Fruit fly (Drosophila melanogaster) whole organism, embryonic: ENCODE measurements around the gene CG17198.

Source experiments
- CG10462 ChIP-seq: fragments of 200-800 bp; sonication (Bioruptor generic); optimal IDR thresholded peaks from 2 replicates; lab custom pipeline; 2016; ENCODE audit warnings: missing biosample characterization, missing genetic modification characterization
- CG11696 ChIP-seq: fragments of 200-800 bp; sonication (Bioruptor generic); IDR thresholded peaks from 2 replicates; pipeline ENCODE4 v1.3.6; 2022; ENCODE audit warnings: missing biosample characterization, missing genetic modification characterization
- CG1233 ChIP-seq: fragments of 200-800 bp; sonication (Bioruptor generic); optimal IDR thresholded peaks from 4 replicates; lab custom pipeline; 2018; ENCODE audit warnings: missing biosample characterization, mild to moderate bottlenecking, missing genetic modification characterization
- CG12391 ChIP-seq: fragments of 200-800 bp; sonication (Bioruptor generic); optimal IDR thresholded peaks from 3 replicates; lab custom pipeline; 2018; ENCODE audit warnings: missing biosample characterization, mild to moderate bottlenecking, missing genetic modification characterization, moderate library complexity
- CG12659 ChIP-seq: fragments of 200-800 bp; sonication (Bioruptor generic); optimal IDR thresholded peaks from 3 replicates; lab custom pipeline; 2017; ENCODE audit warnings: mild to moderate bottlenecking, missing biosample characterization, missing genetic modification reagents, missing genetic modification characterization
- CG14050 ChIP-seq: fragments of 200-800 bp; sonication (Bioruptor generic); IDR thresholded peaks from 3 replicates; pipeline ENCODE4 v1.3.6; 2022; ENCODE audit warnings: missing biosample characterization, missing genetic modification characterization
- CG14860 ChIP-seq: fragments of 200-800 bp; sonication (Bioruptor generic); IDR thresholded peaks from 3 replicates; pipeline ENCODE4 v1.3.6; 2022; ENCODE audit warnings: missing biosample characterization, missing genetic modification characterization; ENCODE audit not compliant: partially characterized antibody
- CG18476 ChIP-seq: fragments of 200-800 bp; sonication (Bioruptor generic); optimal IDR thresholded peaks from 2 replicates; lab custom pipeline; 2016; ENCODE audit warnings: missing biosample characterization, mild to moderate bottlenecking, missing genetic modification characterization
- CG30020 ChIP-seq: fragments of 200-800 bp; optimal IDR thresholded peaks from 2 replicates; lab custom pipeline; 2019; ENCODE audit warnings: missing biosample characterization, mild to moderate bottlenecking, missing genetic modification characterization, moderate library complexity
- CG30403 ChIP-seq: fragments of 200-800 bp; sonication (Bioruptor generic); optimal IDR thresholded peaks from 3 replicates; lab custom pipeline; 2016; ENCODE audit warnings: missing biosample characterization, missing genetic modification characterization
- CG31365 ChIP-seq: fragments of 200-800 bp; sonication (Bioruptor generic); optimal IDR thresholded peaks from 2 replicates; lab custom pipeline; 2018; ENCODE audit warnings: missing biosample characterization, mild to moderate bottlenecking, missing genetic modification characterization
- CG4282 ChIP-seq: fragments of 200-800 bp; sonication (Bioruptor generic); optimal IDR thresholded peaks from 2 replicates; lab custom pipeline; 2016; ENCODE audit warnings: missing biosample characterization, missing genetic modification characterization
- CG5245 ChIP-seq: fragments of 200-800 bp; sonication (Bioruptor generic); optimal IDR thresholded peaks from 3 replicates; lab custom pipeline; 2016; ENCODE audit warnings: missing biosample characterization, missing genetic modification characterization
- CG7556 ChIP-seq: fragments of 200-800 bp; sonication (Bioruptor generic); optimal IDR thresholded peaks from 2 replicates; lab custom pipeline; 2017; ENCODE audit warnings: missing biosample characterization, mild to moderate bottlenecking, missing genetic modification characterization
- CG7745 ChIP-seq: fragments of 200-800 bp; sonication (Bioruptor generic); optimal IDR thresholded peaks from 2 replicates; lab custom pipeline; 2018; ENCODE audit warnings: missing biosample characterization, mild to moderate bottlenecking, missing genetic modification characterization, moderate library complexity
- CG9437 ChIP-seq: fragments of 200-800 bp; sonication (Bioruptor generic); optimal IDR thresholded peaks from 2 replicates; lab custom pipeline; 2018; ENCODE audit warnings: missing biosample characterization, mild to moderate bottlenecking, missing genetic modification characterization
- Dbx ChIP-seq: fragments of 200-800 bp; sonication (Bioruptor generic); IDR thresholded peaks from 3 replicates; pipeline ENCODE4 v1.3.6; 2022; ENCODE audit warnings: missing biosample characterization, missing genetic modification characterization
- Dip2 ChIP-seq: fragments of 200-800 bp; sonication (Bioruptor generic); IDR thresholded peaks from 2 replicates; pipeline ENCODE4 v1.3.6; 2022; ENCODE audit warnings: missing biosample characterization, missing genetic modification characterization
- Dip3 ChIP-seq: fragments of 200-800 bp; sonication (Bioruptor generic); optimal IDR thresholded peaks from 3 replicates; lab custom pipeline; 2016; ENCODE audit warnings: missing biosample characterization, missing genetic modification characterization
- Drgx ChIP-seq: fragments of 200-800 bp; sonication (Bioruptor generic); IDR thresholded peaks from 2 replicates; pipeline ENCODE4 v1.3.6; 2022; ENCODE audit warnings: missing biosample characterization, missing genetic modification characterization
- Fer3 ChIP-seq: fragments of 200-800 bp; sonication (Bioruptor generic); optimal IDR thresholded peaks from 2 replicates; lab custom pipeline; 2018; ENCODE audit warnings: missing biosample characterization, mild to moderate bottlenecking, missing genetic modification characterization, moderate library complexity
- HLHmδ ChIP-seq: fragments of 200-800 bp; sonication (Bioruptor generic); optimal IDR thresholded peaks from 2 replicates; lab custom pipeline; 2018; ENCODE audit warnings: missing biosample characterization, mild to moderate bottlenecking, missing genetic modification characterization, moderate library complexity
- MESR4 ChIP-seq: fragments of 200-800 bp; sonication (Bioruptor generic); optimal IDR thresholded peaks from 2 replicates; lab custom pipeline; 2018; ENCODE audit warnings: missing biosample characterization, mild to moderate bottlenecking, missing genetic modification characterization, moderate library complexity
- Med ChIP-seq: fragments of 200-800 bp; sonication (Bioruptor generic); peaks from one replicate; lab custom pipeline; 2016; ENCODE audit warnings: missing biosample characterization, missing genetic modification characterization, mild to moderate bottlenecking, inconsistent platforms, moderate library complexity
- Pdp1 ChIP-seq, 2 experiments: fragments of 200-800 bp; sonication (Bioruptor generic); optimal IDR thresholded peaks; 3 replicates each; lab custom pipeline; 2016; ENCODE audit warnings: missing biosample characterization in 2 of 2, missing genetic modification characterization in 2 of 2, mild to moderate bottlenecking in 1 of 2, moderate library complexity in 1 of 2
- Usf ChIP-seq: fragments of 200-800 bp; sonication (Bioruptor generic); optimal IDR thresholded peaks from 2 replicates; lab custom pipeline; 2017; ENCODE audit warnings: missing genotype, missing biosample characterization, missing genetic modification characterization
- ash1 ChIP-seq: fragments of 200-800 bp; sonication (Bioruptor generic); optimal IDR thresholded peaks from 2 replicates; lab custom pipeline; 2018; ENCODE audit warnings: missing biosample characterization, mild to moderate bottlenecking, missing genetic modification characterization
- br ChIP-seq: fragments of >200 bp; optimal IDR thresholded peaks from 2 replicates; lab custom pipeline; 2017
- btn ChIP-seq: fragments of 200-800 bp; sonication (Bioruptor generic); optimal IDR thresholded peaks from 2 replicates; lab custom pipeline; 2016; ENCODE audit warnings: missing biosample characterization, missing genetic modification characterization
- danr ChIP-seq: fragments of 200-800 bp; sonication (Bioruptor generic); IDR thresholded peaks from 2 replicates; pipeline ENCODE4 v1.3.6; 2022; ENCODE audit warnings: missing biosample characterization, missing genetic modification characterization
- dysf ChIP-seq: fragments of 200-800 bp; sonication (Bioruptor generic); IDR thresholded peaks from 3 replicates; pipeline ENCODE4 v1.3.6; 2022; ENCODE audit warnings: missing biosample characterization, missing genetic modification characterization
- esg ChIP-seq: fragments of 200-800 bp; sonication (Bioruptor generic); conservative IDR thresholded peaks from 2 replicates; pipeline ENCODE4 v1.3.6; 2022; ENCODE audit warnings: missing biosample characterization, missing genetic modification characterization
- gcm ChIP-seq: fragments of 200-800 bp; sonication (Bioruptor generic); optimal IDR thresholded peaks from 2 replicates; lab custom pipeline; 2019; ENCODE audit warnings: missing biosample characterization, mild to moderate bottlenecking, missing genetic modification characterization, moderate library complexity
- gcm2 ChIP-seq: fragments of 200-800 bp; sonication (Bioruptor generic); optimal IDR thresholded peaks from 2 replicates; lab custom pipeline; 2016; ENCODE audit warnings: missing biosample characterization, missing genetic modification characterization
- gro ChIP-seq: fragments of 200-800 bp; sonication (Bioruptor generic); optimal IDR thresholded peaks from 2 replicates; lab custom pipeline; 2016; ENCODE audit warnings: missing biosample characterization, missing genetic modification characterization
- gsb ChIP-seq: fragments of 200-800 bp; sonication (Bioruptor generic); IDR thresholded peaks from 2 replicates; pipeline ENCODE4 v1.3.6; 2022; ENCODE audit warnings: missing biosample characterization, missing genetic modification characterization
- hbn ChIP-seq: fragments of 200-800 bp; sonication (Bioruptor generic); IDR thresholded peaks from 2 replicates; pipeline ENCODE4 v1.3.6; 2022; ENCODE audit warnings: missing biosample characterization, missing genetic modification characterization; ENCODE audit not compliant: partially characterized antibody
- her ChIP-seq: fragments of 200-800 bp; sonication (Bioruptor generic); optimal IDR thresholded peaks from 2 replicates; lab custom pipeline; 2016; ENCODE audit warnings: missing biosample characterization, missing genetic modification characterization
- klu ChIP-seq: fragments of 200-800 bp; sonication (Bioruptor generic); IDR thresholded peaks from 2 replicates; pipeline ENCODE4 v1.3.6; 2022; ENCODE audit warnings: missing biosample characterization, missing genetic modification characterization
- kni ChIP-seq: fragments of 200-800 bp; sonication (Bioruptor generic); optimal IDR thresholded peaks from 3 replicates; lab custom pipeline; 2017; ENCODE audit warnings: mild to moderate bottlenecking, missing biosample characterization, missing genetic modification reagents, missing genetic modification characterization
- lbe ChIP-seq: fragments of 200-800 bp; sonication (Bioruptor generic); optimal IDR thresholded peaks from 2 replicates; lab custom pipeline; 2016; ENCODE audit warnings: missing biosample characterization, mild to moderate bottlenecking, missing genetic modification characterization
- lola ChIP-seq, 3 experiments: fragments of >200 bp in 2 of 3; fragments of 200-800 bp in 1 of 3; sonication (Bioruptor generic) in 1 of 3; optimal IDR thresholded peaks; 2 replicates each; lab custom pipeline; 2017 to 2019; ENCODE audit warnings: missing biosample characterization in 3 of 3, missing genetic modification characterization in 3 of 3, mild to moderate bottlenecking in 1 of 3, moderate library complexity in 1 of 3
- pita ChIP-seq: fragments of 200-800 bp; sonication (Bioruptor generic); optimal IDR thresholded peaks from 2 replicates; lab custom pipeline; 2017; ENCODE audit warnings: missing biosample characterization, mild to moderate bottlenecking, missing genetic modification characterization
- sisA ChIP-seq: fragments of 200-800 bp; sonication (Bioruptor generic); IDR thresholded peaks from 2 replicates; pipeline ENCODE4 v1.3.6; 2022; ENCODE audit warnings: missing biosample characterization, missing genetic modification characterization
- slou ChIP-seq: fragments of 200-800 bp; sonication (Bioruptor generic); optimal IDR thresholded peaks from 3 replicates; lab custom pipeline; 2016; ENCODE audit warnings: missing biosample characterization, missing genetic modification characterization
- so ChIP-seq: fragments of 200-800 bp; sonication (Bioruptor generic); IDR thresholded peaks from 3 replicates; pipeline ENCODE4 v1.3.6; 2022; ENCODE audit warnings: missing biosample characterization, missing genetic modification characterization
- sqz ChIP-seq: fragments of 200-800 bp; sonication (Bioruptor generic); optimal IDR thresholded peaks from 3 replicates; lab custom pipeline; 2018; ENCODE audit warnings: missing biosample characterization, mild to moderate bottlenecking, missing genetic modification characterization
- tio ChIP-seq: fragments of 200-800 bp; sonication (Bioruptor generic); optimal IDR thresholded peaks from 2 replicates; lab custom pipeline; 2017; ENCODE audit warnings: missing biosample characterization, missing genetic modification characterization, inconsistent platforms
- twi ChIP-seq: fragments of 200-800 bp; optimal IDR thresholded peaks from 2 replicates; lab custom pipeline; 2019; ENCODE audit warnings: missing biosample characterization, mild to moderate bottlenecking, missing genetic modification characterization, moderate library complexity
- wek ChIP-seq: fragments of 200-800 bp; sonication (Bioruptor generic); optimal IDR thresholded peaks from 3 replicates; lab custom pipeline; 2018; ENCODE audit warnings: missing biosample characterization, mild to moderate bottlenecking, missing genetic modification characterization, moderate library complexity

Gene CG17198

dm6 chr3R:25737735-25738371 is 37.3 kb downstream of the CG17198 start (continued):
- TF ChIP-seq Dbx (GFP tag; lab: Robert Waterston, UW) (peak; percentile 83), CG12391 (tag; lab: Kevin White, UChicago) (peak; percentile 92), Med (peak; percentile 99), CG5245 (GFP tag; lab: Kevin White, UChicago) (peak; percentile 97), sisA (peak; percentile 94), danr (peak; percentile 80), gcm (no peak), esg (GFP tag; lab: Robert Waterston, UW) (peak; percentile 78), wek (GFP tag; lab: Kevin White, UChicago) (peak; percentile 67), sqz (peak; percentile 89), MESR4 (GFP tag; lab: Kevin White, UChicago) (no peak), tio (GFP tag; lab: Kevin White, UChicago) (peak; percentile 82), HLHmδ (GFP tag; lab: Kevin White, UChicago) (no peak), btn (peak; percentile 95), gsb (GFP tag; lab: Robert Waterston, UW) (peak; percentile 58), Fer3 (tag; lab: Kevin White, UChicago) (peak; percentile 86), twi (peak; percentile 92), Dip2 (GFP tag; lab: Robert Waterston, UW) (no peak), CG30020 (no peak), Dip3 (GFP tag; lab: Kevin White, UChicago) (peak; percentile 87), CG18476 (peak; percentile 88), CG31365 (tag; lab: Kevin White, UChicago) (peak; percentile 73), kni (peak; percentile 94), so (GFP tag; lab: Robert Waterston, UW) (peak; percentile 73; the same call in 1 of the 3 replicates), CG10462 (GFP tag; lab: Kevin White, UChicago) (peak; percentile 84), br (lab: Kevin White, UChicago) (no peak), lola (GFP tag; optimal IDR thresholded peaks at IDR 0.05; lab: Kevin White, UChicago) (peak in 1 of 3 experiments; percentile 92), CG1233 (GFP tag; lab: Kevin White, UChicago) (peak; percentile 89), slou (GFP tag; lab: Kevin White, UChicago) (peak; percentile 73), CG4282 (peak; percentile 79), gro (GFP tag; lab: Kevin White, UChicago) (peak; percentile 89), CG11696 (GFP tag; lab: Robert Waterston, UW) (peak; percentile 78), ash1 (GFP tag; lab: Kevin White, UChicago) (no peak), Usf (GFP tag; lab: Kevin White, UChicago) (peak; percentile 78), CG14050 (GFP tag; lab: Robert Waterston, UW) (peak; percentile 76), CG12659 (GFP tag; lab: Kevin White, UChicago) (peak; percentile 87), pita (GFP tag; lab: Kevin White, UChicago) (no peak), gcm2 (peak; percentile 78), CG30403 (GFP tag; lab: Kevin White, UChicago) (peak; percentile 95), her (peak; percentile 89), CG7556 (GFP tag; lab: Kevin White, UChicago) (peak; percentile 88), CG7745 (tag; lab: Kevin White, UChicago) (no peak), lbe (GFP tag; lab: Kevin White, UChicago) (peak; percentile 98), CG14860 (GFP tag; lab: Robert Waterston, UW) (no peak), Drgx (GFP tag; lab: Robert Waterston, UW) (peak; percentile 96), Pdp1 (GFP tag; optimal IDR thresholded peaks at IDR 0.05; lab: Kevin White, UChicago) (peak; percentile 92 to 96), hbn (GFP tag; lab: Robert Waterston, UW) (no peak), CG9437 (GFP tag; lab: Kevin White, UChicago) (peak; percentile 82), dysf (peak; percentile 90), klu (GFP tag; lab: Robert Waterston, UW) (peak; percentile 54; the same call in 1 of the 2 replicates)
